Fruit fly (Drosophila melanogaster): ENCODE results near the gene LpR1.

DNA sequence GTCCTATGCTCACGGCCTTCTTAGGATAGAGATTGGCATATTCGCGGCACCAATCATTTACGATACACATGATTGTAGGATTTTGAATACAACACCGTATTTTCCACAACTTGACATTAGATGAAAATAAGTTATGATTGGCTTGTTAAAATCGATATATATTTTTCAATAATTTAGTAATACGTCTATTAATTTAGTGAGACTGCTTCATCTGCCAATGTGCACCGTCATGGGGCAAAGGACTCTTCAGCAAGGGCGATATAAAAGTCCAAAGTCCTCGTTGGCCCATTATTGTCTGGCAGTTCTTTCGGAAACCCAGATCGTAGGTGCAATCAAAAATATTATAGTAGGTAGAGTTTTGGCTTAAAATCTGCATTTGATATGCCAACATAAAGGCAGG lies 13.2 kb upstream of the LpR1 start, which contains the start of gene CG17196:
- TF ChIP-seq usp (GFP tag; optimal IDR thresholded peaks at IDR 0.05) = no peak
- TF ChIP-seq pan (optimal IDR thresholded peaks at IDR 0.05) = no peak
- no peak for TF ChIP-seq CG8478 (optimal IDR thresholded peaks at IDR 0.05)

All from whole organism.